Fruit fly (Drosophila melanogaster): ENCODE measurements around the gene Acbp4.

DNA sequence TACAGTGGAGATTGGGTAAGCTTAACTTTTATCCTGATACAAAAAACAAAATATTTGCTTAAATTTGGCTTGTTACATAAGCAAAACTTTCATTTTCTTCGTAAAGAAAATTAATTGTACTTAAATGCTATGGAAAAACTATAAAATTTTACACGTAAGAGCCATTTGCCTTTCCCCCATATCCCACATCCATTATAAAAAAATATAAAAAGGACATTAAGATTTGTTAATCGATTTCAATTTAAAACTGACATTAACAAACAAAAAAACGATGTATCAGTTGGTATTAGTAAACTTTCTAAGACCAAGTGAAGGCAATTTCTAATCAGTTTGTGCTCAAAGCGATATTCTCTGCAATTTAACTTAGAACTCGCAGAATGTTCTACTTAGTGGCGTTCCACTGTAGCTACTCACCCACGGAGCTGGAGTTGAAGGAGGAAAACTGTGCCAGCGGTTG lies 27.5 kb upstream of the Acbp4 start:
- TF ChIP-seq CG32121 (GFP tag; IDR thresholded peaks at IDR 0.05) (no peak; the same call in 1 of the 2 replicates), gl (tag; optimal IDR thresholded peaks at IDR 0.05) (no peak)
